Worm (Caenorhabditis elegans) whole organism, L4/young adult: ENCODE results near the gene F22E5.20.

ENCODE experiments used
- W03F9.2 ChIP-seq: fragments of 150-350 bp; optimal IDR thresholded peaks from 2 replicates; lab custom pipeline; 2014; ENCODE audit warnings: missing biosample characterization, missing genetic modification characterization
- him-1 ChIP-seq: sonication (generic microtip); optimal IDR thresholded peaks from 2 replicates; lab custom pipeline; 2016; ENCODE audit warnings: missing genotype, missing genetic modification reagents, missing genetic modification characterization, missing compliant biosample characterization

DNA sequence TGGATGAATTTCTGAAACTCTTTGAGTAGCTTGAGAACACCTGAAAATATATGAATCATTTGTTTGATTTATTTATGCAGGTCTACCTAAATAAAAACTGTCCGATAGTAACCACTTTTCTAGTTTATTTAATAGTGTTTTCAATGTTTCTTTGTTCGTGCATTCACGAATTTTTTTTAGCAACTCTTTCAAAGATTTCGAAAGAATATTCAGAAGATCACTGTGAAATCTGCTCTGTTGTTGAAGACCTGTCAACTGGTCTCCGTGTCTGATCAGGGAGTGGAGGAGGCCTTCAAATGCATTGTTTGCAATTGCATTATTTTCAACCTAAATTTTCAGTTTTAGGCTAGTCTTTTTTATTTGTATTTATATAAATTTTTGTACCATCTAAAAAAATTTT is 36.5 kb upstream of the F22E5.20 start, which contains the start of gene T05A8.1:
- TF ChIP-seq him-1 (no peak), W03F9.2 (tag; lab: Kevin White, UChicago) (no peak)
